Worm (Caenorhabditis elegans) whole organism, mixed stage, embryonic: ENCODE measurements around the gene F44E2.6.

Experiments used
- ceh-43 ChIP-seq: fragments of 200-800 bp; sonication (Bioruptor generic); optimal IDR thresholded peaks from 2 replicates; lab custom pipeline; 2018; ENCODE audit warnings: mild to moderate bottlenecking, missing genetic modification characterization, moderate library complexity, missing compliant biosample characterization
- hlh-1 ChIP-seq: fragments of 150-350 bp; optimal IDR thresholded peaks from 2 replicates; lab custom pipeline; 2014; ENCODE audit warnings: missing biosample characterization, missing genetic modification reagents, missing genetic modification characterization
- lin-13 ChIP-seq: fragments of 150-350 bp; optimal IDR thresholded peaks from 2 replicates; lab custom pipeline; 2014; ENCODE audit warnings: missing biosample characterization, missing genetic modification characterization
- mep-1 ChIP-seq: fragments of 150-350 bp; optimal IDR thresholded peaks from 2 replicates; lab custom pipeline; 2017; ENCODE audit warnings: missing biosample characterization, missing genetic modification reagents, missing genetic modification characterization, inconsistent platforms
- nhr-76 ChIP-seq: sonication (generic microtip); optimal IDR thresholded peaks from 2 replicates; lab custom pipeline; 2017; ENCODE audit warnings: missing biosample characterization, missing genetic modification characterization
- pha-4 ChIP-seq: fragments of 150-350 bp; optimal IDR thresholded peaks from 2 replicates; lab custom pipeline; 2018; ENCODE audit warnings: missing biosample characterization, missing genetic modification reagents, missing genetic modification characterization
- unc-62 ChIP-seq: fragments of 150-350 bp; optimal IDR thresholded peaks from 2 replicates; lab custom pipeline; 2014; ENCODE audit warnings: missing biosample characterization, missing genetic modification reagents, missing genetic modification characterization
- ztf-11 ChIP-seq: fragments of 150-350 bp; optimal IDR thresholded peaks from 2 replicates; lab custom pipeline; 2014; ENCODE audit warnings: missing biosample characterization, missing genetic modification characterization

ce11 chrIII:8844137-8844536, 877 bp downstream of the F44E2.6 start:
- TF ChIP-seq hlh-1 (tag; lab: Kevin White, UChicago) = no peak
- no peak for TF ChIP-seq pha-4
- no peak for TF ChIP-seq ceh-43
- TF ChIP-seq mep-1 (tag; lab: Kevin White, UChicago) = no peak
- no peak for TF ChIP-seq ztf-11 (tag; lab: Kevin White, UChicago)
- TF ChIP-seq lin-13 (tag; lab: Kevin White, UChicago) = no peak
- no peak for TF ChIP-seq nhr-76 (tag; lab: Kevin White, UChicago)
- TF ChIP-seq unc-62 (GFP tag; lab: Kevin White, UChicago) = no peak
